Worm (Caenorhabditis elegans) whole organism, midembryonic: Measurements from ENCODE around the gene sdz-21.

Source experiments
- T22C8.4 ChIP-seq: fragments of 200-800 bp; sonication (Bioruptor generic); IDR thresholded peaks from 2 replicates; pipeline ENCODE4 v1.3.6; 2022; ENCODE audit warnings: missing genetic modification characterization, missing compliant biosample characterization
- med-1 ChIP-seq: sonication (generic microtip); optimal IDR thresholded peaks from 2 replicates; lab custom pipeline; 2017; ENCODE audit warnings: missing genetic modification characterization, mild to moderate bottlenecking, missing compliant biosample characterization, antibody characterized with exemption, missing genetic modification reagents; ENCODE audit not compliant: insufficient read depth
- ref-1 ChIP-seq: fragments of 200-800 bp; sonication (Bioruptor generic); conservative IDR thresholded peaks from 2 replicates; pipeline ENCODE4 v1.3.6; 2022; ENCODE audit warnings: missing genetic modification reagents, missing genetic modification characterization, missing compliant biosample characterization
- tab-1 ChIP-seq: fragments of 200-800 bp; sonication (Bioruptor generic); IDR thresholded peaks from 2 replicates; pipeline ENCODE4 v1.3.6; 2022; ENCODE audit warnings: missing genetic modification characterization, missing compliant biosample characterization
- ztf-23 ChIP-seq: fragments of 200-800 bp; sonication (Bioruptor generic); IDR thresholded peaks from 2 replicates; pipeline ENCODE4 v1.3.6; 2022; ENCODE audit warnings: missing genetic modification reagents, missing genetic modification characterization, missing compliant biosample characterization
- ztf-29 ChIP-seq: fragments of 200-800 bp; sonication (Bioruptor generic); IDR thresholded peaks from 2 replicates; pipeline ENCODE4 v1.3.6; 2022; ENCODE audit warnings: missing genetic modification reagents, missing genetic modification characterization, missing compliant biosample characterization

DNA sequence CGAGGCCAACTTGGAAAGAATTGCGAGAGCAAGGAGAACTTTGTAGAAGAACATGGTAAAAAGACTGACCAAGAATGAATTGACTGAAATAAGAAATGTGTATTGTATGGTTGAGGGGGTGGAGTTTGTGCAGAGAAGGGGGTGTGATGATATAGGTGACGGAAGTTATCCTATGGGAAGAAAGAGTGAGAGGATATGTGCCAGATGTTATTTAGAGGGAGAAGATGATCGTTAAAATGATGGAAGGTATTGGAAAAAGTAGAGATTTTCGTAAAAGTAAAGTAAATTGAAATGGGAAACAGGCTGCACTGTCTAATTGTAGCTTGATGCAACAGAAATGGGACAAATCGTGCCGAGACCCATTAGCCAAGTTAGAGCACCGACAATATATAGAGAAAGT lies at the start of gene sdz-21:
- TF ChIP-seq ref-1 (GFP tag; lab: Robert Waterston, UW) (no peak), ztf-29 (GFP tag; lab: Robert Waterston, UW) (no peak), tab-1 (GFP tag; lab: Robert Waterston, UW) (no peak), T22C8.4 (GFP tag; lab: Robert Waterston, UW) (no peak), ztf-23 (GFP tag; lab: Robert Waterston, UW) (no peak), med-1 (GFP tag; lab: Kevin White, UChicago) (no peak)
